Fruit fly (Drosophila melanogaster) whole organism, embryonic: ENCODE results near the gene Vta1.

Experiments used
- Antp ChIP-seq: fragments of 200-800 bp; sonication (Bioruptor generic); optimal IDR thresholded peaks from 3 replicates; lab custom pipeline; 2016; ENCODE audit warnings: missing biosample characterization, missing genetic modification characterization
- Bdp1 ChIP-seq: fragments of 200-800 bp; sonication (Bioruptor generic); optimal IDR thresholded peaks from 3 replicates; lab custom pipeline; 2016; ENCODE audit warnings: missing biosample characterization, missing genetic modification characterization
- BtbVII ChIP-seq: fragments of 200-800 bp; sonication (Bioruptor generic); optimal IDR thresholded peaks from 3 replicates; lab custom pipeline; 2017; ENCODE audit warnings: missing biosample characterization, mild to moderate bottlenecking, missing genetic modification characterization
- CG12071 ChIP-seq: fragments of 200-800 bp; sonication (Bioruptor generic); optimal IDR thresholded peaks from 3 replicates; lab custom pipeline; 2018; ENCODE audit warnings: missing biosample characterization, mild to moderate bottlenecking, missing genetic modification characterization
- CG12659 ChIP-seq: fragments of 200-800 bp; sonication (Bioruptor generic); optimal IDR thresholded peaks from 3 replicates; lab custom pipeline; 2017; ENCODE audit warnings: mild to moderate bottlenecking, missing biosample characterization, missing genetic modification reagents, missing genetic modification characterization
- CG14441 ChIP-seq: fragments of 200-800 bp; sonication (Bioruptor generic); IDR thresholded peaks from 2 replicates; pipeline ENCODE4 v1.3.6; 2022; ENCODE audit warnings: missing biosample characterization, missing genetic modification characterization
- CG14710 ChIP-seq: fragments of 200-800 bp; sonication (Bioruptor generic); optimal IDR thresholded peaks from 3 replicates; lab custom pipeline; 2019; ENCODE audit warnings: missing biosample characterization, mild to moderate bottlenecking, missing genetic modification characterization, moderate library complexity
- CG1647 ChIP-seq: fragments of 200-800 bp; sonication (Bioruptor generic); optimal IDR thresholded peaks from 3 replicates; lab custom pipeline; 2016; ENCODE audit warnings: missing biosample characterization, missing genetic modification characterization
- CG17385 ChIP-seq: fragments of 200-800 bp; sonication (Bioruptor generic); optimal IDR thresholded peaks from 3 replicates; lab custom pipeline; 2018; ENCODE audit warnings: missing biosample characterization, mild to moderate bottlenecking, missing genetic modification characterization
- CG3281 ChIP-seq: fragments of 200-800 bp; sonication (Bioruptor generic); optimal IDR thresholded peaks from 3 replicates; lab custom pipeline; 2017; ENCODE audit warnings: missing biosample characterization, mild to moderate bottlenecking, missing genetic modification characterization
- CG3726 ChIP-seq: fragments of 200-800 bp; sonication (Bioruptor generic); IDR thresholded peaks from 3 replicates; pipeline ENCODE4, ENCODE4 v1.3.6; 2022; ENCODE audit warnings: missing biosample characterization, missing genetic modification characterization
- CG4328 ChIP-seq: fragments of 200-800 bp; sonication (Bioruptor generic); optimal IDR thresholded peaks from 3 replicates; lab custom pipeline; 2017; ENCODE audit warnings: missing biosample characterization, missing genetic modification reagents, missing genetic modification characterization
- CG5953 ChIP-seq: fragments of 200-800 bp; sonication (Bioruptor generic); IDR thresholded peaks from 2 replicates; pipeline ENCODE4 v1.3.6; 2022; ENCODE audit warnings: missing biosample characterization, missing genetic modification characterization
- CG6254 ChIP-seq: fragments of 200-800 bp; sonication (Bioruptor generic); optimal IDR thresholded peaks from 3 replicates; lab custom pipeline; 2017; ENCODE audit warnings: mild to moderate bottlenecking, missing biosample characterization, missing genetic modification reagents, missing genetic modification characterization
- CG6791 ChIP-seq: fragments of 200-800 bp; sonication (Bioruptor generic); IDR thresholded peaks from 3 replicates; pipeline ENCODE4 v1.3.6; 2022; ENCODE audit warnings: missing biosample characterization, missing genetic modification characterization; ENCODE audit not compliant: partially characterized antibody
- CG8089 ChIP-seq: fragments of 200-800 bp; sonication (Bioruptor generic); optimal IDR thresholded peaks from 3 replicates; lab custom pipeline; 2016; ENCODE audit warnings: missing biosample characterization, missing genetic modification characterization
- CG8944 ChIP-seq: fragments of 200-800 bp; sonication (Bioruptor generic); optimal IDR thresholded peaks from 3 replicates; lab custom pipeline; 2016; ENCODE audit warnings: missing biosample characterization, missing genetic modification characterization
- CG9609 ChIP-seq: fragments of 200-800 bp; sonication (Bioruptor generic); optimal IDR thresholded peaks from 3 replicates; lab custom pipeline; 2016; ENCODE audit warnings: missing biosample characterization, missing genetic modification characterization
- Dp ChIP-seq: fragments of 200-800 bp; sonication (Bioruptor generic); optimal IDR thresholded peaks from 2 replicates; lab custom pipeline; 2018; ENCODE audit warnings: missing biosample characterization, mild to moderate bottlenecking, missing genetic modification characterization, moderate library complexity
- Dref ChIP-seq: fragments of 200-800 bp; sonication (Bioruptor generic); IDR thresholded peaks from 2 replicates; pipeline ENCODE4 v1.3.6; 2022; ENCODE audit warnings: missing biosample characterization, missing genetic modification characterization
- ERR ChIP-seq: fragments of 200-800 bp; sonication (Bioruptor generic); optimal IDR thresholded peaks from 2 replicates; lab custom pipeline; 2016; ENCODE audit warnings: missing biosample characterization, missing genetic modification characterization
- HmgZ ChIP-seq: fragments of 200-800 bp; sonication (Bioruptor generic); optimal IDR thresholded peaks from 2 replicates; lab custom pipeline; 2018; ENCODE audit warnings: missing biosample characterization, mild to moderate bottlenecking, missing genetic modification characterization
- Hr3 ChIP-seq: fragments of 200-800 bp; sonication (Bioruptor generic); optimal IDR thresholded peaks from 3 replicates; lab custom pipeline; 2016; ENCODE audit warnings: missing biosample characterization, missing genetic modification characterization
- Hr51 ChIP-seq, 2 experiments: fragments of 200-800 bp; sonication (Bioruptor generic); optimal IDR thresholded peaks; 2 replicates in 1 of 2; 3 replicates in 1 of 2; lab custom pipeline; 2016 to 2018; ENCODE audit warnings: missing biosample characterization in 2 of 2, missing genetic modification characterization in 2 of 2, mild to moderate bottlenecking in 1 of 2, moderate library complexity in 1 of 2
- Kr ChIP-seq: fragments of 200-800 bp; sonication (Bioruptor generic); optimal IDR thresholded peaks from 2 replicates; lab custom pipeline; 2017; ENCODE audit warnings: missing biosample characterization, mild to moderate bottlenecking, missing genetic modification characterization
- NC2α ChIP-seq: fragments of 200-800 bp; sonication (Bioruptor generic); optimal IDR thresholded peaks from 2 replicates; lab custom pipeline; 2016; ENCODE audit warnings: missing biosample characterization, missing genetic modification characterization
- NfI ChIP-seq: fragments of 200-800 bp; sonication (Bioruptor generic); optimal IDR thresholded peaks from 3 replicates; lab custom pipeline; 2018; ENCODE audit warnings: missing biosample characterization, mild to moderate bottlenecking, missing genetic modification characterization, moderate library complexity
- Oaz ChIP-seq: fragments of 200-800 bp; sonication (Bioruptor generic); IDR thresholded peaks from 2 replicates; pipeline ENCODE4 v1.3.6; 2022; ENCODE audit warnings: missing biosample characterization, missing genetic modification characterization
- Pdp1 ChIP-seq, 2 experiments: fragments of 200-800 bp; sonication (Bioruptor generic); optimal IDR thresholded peaks; 3 replicates each; lab custom pipeline; 2016; ENCODE audit warnings: missing biosample characterization in 2 of 2, missing genetic modification characterization in 2 of 2, mild to moderate bottlenecking in 1 of 2, moderate library complexity in 1 of 2
- Ptx1 ChIP-seq: fragments of 200-800 bp; sonication (Bioruptor generic); IDR thresholded peaks from 2 replicates; pipeline ENCODE4 v1.3.6; 2022; ENCODE audit warnings: missing biosample characterization, missing genetic modification characterization
- ara ChIP-seq: fragments of 200-800 bp; sonication (Bioruptor generic); IDR thresholded peaks from 2 replicates; pipeline ENCODE4 v1.3.6; 2022; ENCODE audit warnings: missing biosample characterization, missing genetic modification characterization
- bab2 ChIP-seq: fragments of 200-800 bp; sonication (Bioruptor generic); optimal IDR thresholded peaks from 2 replicates; lab custom pipeline; 2016; ENCODE audit warnings: missing biosample characterization, missing genetic modification characterization
- crc ChIP-seq: fragments of 200-800 bp; sonication (Bioruptor generic); optimal IDR thresholded peaks from 2 replicates; lab custom pipeline; 2016; ENCODE audit warnings: missing biosample characterization, missing genetic modification characterization
- cwo ChIP-seq: fragments of 200-800 bp; sonication (Bioruptor generic); optimal IDR thresholded peaks from 3 replicates; lab custom pipeline; 2017; ENCODE audit warnings: missing biosample characterization, missing genetic modification characterization, mild to moderate bottlenecking, moderate library complexity, missing genetic modification reagents
- fu2 ChIP-seq: fragments of 200-800 bp; sonication (Bioruptor generic); optimal IDR thresholded peaks from 2 replicates; lab custom pipeline; 2016; ENCODE audit warnings: missing biosample characterization, missing genetic modification characterization
- gcm ChIP-seq: fragments of 200-800 bp; sonication (Bioruptor generic); optimal IDR thresholded peaks from 2 replicates; lab custom pipeline; 2019; ENCODE audit warnings: missing biosample characterization, mild to moderate bottlenecking, missing genetic modification characterization, moderate library complexity
- gro ChIP-seq: fragments of 200-800 bp; sonication (Bioruptor generic); optimal IDR thresholded peaks from 2 replicates; lab custom pipeline; 2016; ENCODE audit warnings: missing biosample characterization, missing genetic modification characterization
- jigr1 ChIP-seq: fragments of 200-800 bp; sonication (Bioruptor generic); IDR thresholded peaks from 3 replicates; pipeline ENCODE4 v1.3.6; 2022; ENCODE audit warnings: missing biosample characterization, missing genetic modification characterization
- jumu ChIP-seq: fragments of 200-800 bp; sonication (Bioruptor generic); optimal IDR thresholded peaks from 3 replicates; lab custom pipeline; 2016; ENCODE audit warnings: missing biosample characterization, missing genetic modification characterization
- kah ChIP-seq: fragments of 200-800 bp; sonication (Bioruptor generic); optimal IDR thresholded peaks from 2 replicates; lab custom pipeline; 2018; ENCODE audit warnings: missing biosample characterization, mild to moderate bottlenecking, missing genetic modification characterization
- kay ChIP-seq: fragments of 200-800 bp; sonication (Bioruptor generic); optimal IDR thresholded peaks from 2 replicates; lab custom pipeline; 2016; ENCODE audit warnings: missing biosample characterization, missing genetic modification characterization
- lov ChIP-seq, 2 experiments: fragments of 200-800 bp in 1 of 2; fragments of >200 bp in 1 of 2; sonication (Bioruptor generic) in 1 of 2; IDR thresholded peaks in 1 of 2; optimal IDR thresholded peaks in 1 of 2; 2 replicates in 1 of 2; 3 replicates in 1 of 2; pipeline versions ENCODE4 v1.3.6 to Lab custom; 2017 to 2022; ENCODE audit warnings: missing biosample characterization in 1 of 2, missing genetic modification characterization in 1 of 2
- mam ChIP-seq: fragments of 200-800 bp; sonication (Bioruptor generic); optimal IDR thresholded peaks from 3 replicates; lab custom pipeline; 2016; ENCODE audit warnings: missing biosample characterization, missing genetic modification characterization
- otp ChIP-seq: fragments of 200-800 bp; sonication (Bioruptor generic); IDR thresholded peaks from 3 replicates; pipeline ENCODE4, ENCODE4 v1.3.6; 2022; ENCODE audit warnings: missing biosample characterization, missing genetic modification characterization
- pum ChIP-seq: fragments of 200-800 bp; sonication (Bioruptor generic); optimal IDR thresholded peaks from 2 replicates; lab custom pipeline; 2016; ENCODE audit warnings: missing biosample characterization, missing genetic modification characterization
- row ChIP-seq: fragments of 200-800 bp; sonication (Bioruptor generic); IDR thresholded peaks from 3 replicates; pipeline ENCODE4 v1.3.6; 2022; ENCODE audit warnings: missing biosample characterization, missing genetic modification characterization
- schlank ChIP-seq: fragments of 200-800 bp; sonication (Bioruptor generic); optimal IDR thresholded peaks from 2 replicates; lab custom pipeline; 2018; ENCODE audit warnings: missing biosample characterization, mild to moderate bottlenecking, missing genetic modification characterization
- sens ChIP-seq: fragments of 200-800 bp; sonication (Bioruptor generic); peaks from one replicate; lab custom pipeline; 2016; ENCODE audit warnings: missing biosample characterization, missing genetic modification characterization
- yki ChIP-seq: fragments of >200 bp; optimal IDR thresholded peaks from 3 replicates; lab custom pipeline; 2018
- zfh2 ChIP-seq: fragments of 200-800 bp; sonication (Bioruptor generic); optimal IDR thresholded peaks from 2 replicates; lab custom pipeline; 2016; ENCODE audit warnings: missing biosample characterization, missing genetic modification characterization

Gene Vta1

dm6 chr3L:1647276-1647919, 5.3 kb downstream of the Vta1 start, which contains the start of the genes CG17249 and Bro:
Gene CG17249 (minus strand): TSS chr3L:1647464.
Gene Bro (plus strand): TSS chr3L:1647869.
- TF ChIP-seq bab2 (GFP tag; lab: Kevin White, UChicago) (peak; percentile 14), CG6254 (GFP tag; lab: Kevin White, UChicago) (no peak), NfI (GFP tag; lab: Kevin White, UChicago) (peak; percentile 43), Bdp1 (GFP tag; lab: Kevin White, UChicago) (peak; percentile 48), row (peak; percentile 53; the same call in 2 of the 3 replicates), CG9609 (GFP tag; lab: Kevin White, UChicago) (peak; percentile 50), CG5953 (GFP tag; lab: Robert Waterston, UW) (no peak), jigr1 (GFP tag; lab: Robert Waterston, UW) (no peak), gro (GFP tag; lab: Kevin White, UChicago) (peak; percentile 43), CG12659 (GFP tag; lab: Kevin White, UChicago) (peak; percentile 40), CG14710 (peak; percentile 71), kay (GFP tag; lab: Kevin White, UChicago) (no peak), CG8944 (GFP tag; lab: Kevin White, UChicago) (peak; percentile 9), Hr3 (peak; percentile 21), Dp (GFP tag; lab: Kevin White, UChicago) (peak; percentile 98), lov (optimal IDR thresholded peaks at IDR 0.05; lab: Kevin White, UChicago) (no peak), lov (GFP tag; IDR thresholded peaks at IDR 0.05; lab: Robert Waterston, UW) (peak; percentile 61; the same call in 2 of the 3 replicates), Pdp1 (GFP tag; optimal IDR thresholded peaks at IDR 0.05; lab: Kevin White, UChicago) (peak in 1 of 2 experiments; percentile 62), zfh2 (GFP tag; lab: Kevin White, UChicago) (peak; percentile 54), fu2 (peak; percentile 23), ERR (peak; percentile 59), pum (no peak), ara (GFP tag; lab: Robert Waterston, UW) (no peak), kah (peak; percentile 29), CG12071 (GFP tag; lab: Kevin White, UChicago) (no peak), crc (no peak), CG6791 (no peak), CG1647 (GFP tag; lab: Kevin White, UChicago) (peak; percentile 15), yki (lab: Kevin White, UChicago) (no peak), cwo (no peak), Oaz (no peak), CG8089 (peak; percentile 28), CG4328 (GFP tag; lab: Kevin White, UChicago) (no peak), Dref (GFP tag; lab: Robert Waterston, UW) (peak; percentile 40; the same call in 1 of the 2 replicates), CG3726 (GFP tag; lab: Robert Waterston, UW) (no peak), CG17385 (GFP tag; lab: Kevin White, UChicago) (peak; percentile 38), schlank (tag; lab: Kevin White, UChicago) (no peak), Hr51 (GFP tag; optimal IDR thresholded peaks at IDR 0.05; lab: Kevin White, UChicago) (peak in 1 of 2 experiments; percentile 57), gcm (no peak), jumu (GFP tag; lab: Kevin White, UChicago) (peak; percentile 39), HmgZ (tag; lab: Kevin White, UChicago) (peak; percentile 80), BtbVII (GFP tag; lab: Kevin White, UChicago) (no peak), Kr (GFP tag; lab: Kevin White, UChicago) (no peak), Ptx1 (GFP tag; lab: Robert Waterston, UW) (0 out of 2 replicates have a peak, but pooled peaks have one; percentile 27), Antp (GFP tag; lab: Kevin White, UChicago) (peak; percentile 27), CG14441 (GFP tag; lab: Robert Waterston, UW) (no peak), mam (GFP tag; lab: Kevin White, UChicago) (peak; percentile 21), otp (GFP tag; lab: Robert Waterston, UW) (no peak), sens (GFP tag; lab: Kevin White, UChicago) (peak; percentile 55), NC2α (GFP tag; lab: Kevin White, UChicago) (no peak), CG3281 (GFP tag; lab: Kevin White, UChicago) (no peak)
